Worm (Caenorhabditis elegans) whole organism, L2 larva: ENCODE data around the gene F47B8.5.

Experiments used
- R02D3.7 ChIP-seq: fragments of 150-350 bp; optimal IDR thresholded peaks from 2 replicates; lab custom pipeline; 2014; ENCODE audit warnings: missing biosample characterization, missing genetic modification characterization
- ZK546.5 ChIP-seq: sonication (generic microtip); optimal IDR thresholded peaks from 2 replicates; lab custom pipeline; 2017; ENCODE audit warnings: missing biosample characterization, missing genetic modification characterization
- alr-1 ChIP-seq: fragments of 150-350 bp; optimal IDR thresholded peaks from 2 replicates; lab custom pipeline; 2014; ENCODE audit warnings: missing biosample characterization, missing genetic modification characterization
- ama-1 ChIP-seq: fragments of 150-350 bp; optimal IDR thresholded peaks from 2 replicates; lab custom pipeline; 2018; ENCODE audit warnings: inconsistent platforms
- blmp-1 ChIP-seq: sonication (generic microtip); optimal IDR thresholded peaks from 2 replicates; lab custom pipeline; 2017; ENCODE audit warnings: missing genetic modification characterization, mild to moderate bottlenecking, missing compliant biosample characterization, antibody characterized with exemption, moderate library complexity; ENCODE audit not compliant: insufficient read depth
- ceh-16 ChIP-seq: fragments of 150-350 bp; optimal IDR thresholded peaks from 2 replicates; lab custom pipeline; 2014; ENCODE audit warnings: missing biosample characterization, missing genetic modification characterization
- ceh-82 ChIP-seq: fragments of 150-350 bp; optimal IDR thresholded peaks from 2 replicates; lab custom pipeline; 2014; ENCODE audit warnings: missing biosample characterization, missing genetic modification characterization
- dmd-4 ChIP-seq: sonication (generic microtip); optimal IDR thresholded peaks from 2 replicates; lab custom pipeline; 2017; ENCODE audit warnings: missing biosample characterization, missing genetic modification characterization
- elt-1 ChIP-seq: fragments of 150-350 bp; optimal IDR thresholded peaks from 2 replicates; lab custom pipeline; 2014; ENCODE audit warnings: missing biosample characterization, missing genetic modification characterization
- elt-3 ChIP-seq: sonication (generic microtip); optimal IDR thresholded peaks from 2 replicates; lab custom pipeline; 2017; ENCODE audit warnings: missing biosample characterization, missing genetic modification characterization
- lin-11 ChIP-seq: fragments of 150-350 bp; sonication (generic microtip); optimal IDR thresholded peaks from 2 replicates; lab custom pipeline; 2014; ENCODE audit warnings: missing biosample characterization, missing genetic modification characterization, inconsistent platforms, mixed read lengths
- lin-13 ChIP-seq: fragments of 150-350 bp; optimal IDR thresholded peaks from 2 replicates; lab custom pipeline; 2014; ENCODE audit warnings: missing biosample characterization, missing genetic modification reagents, missing genetic modification characterization
- lin-39 ChIP-seq: fragments of 150-350 bp; optimal IDR thresholded peaks from 2 replicates; lab custom pipeline; 2014; ENCODE audit warnings: missing biosample characterization, missing genetic modification reagents, missing genetic modification characterization
- lsy-2 ChIP-seq, 2 experiments: fragments of 150-350 bp in 1 of 2; sonication (generic microtip) in 1 of 2; optimal IDR thresholded peaks; 2 replicates each; lab custom pipeline; 2014 to 2017; ENCODE audit warnings: missing biosample characterization in 2 of 2, missing genetic modification characterization in 2 of 2
- mbf-1 ChIP-seq: sonication (generic microtip); optimal IDR thresholded peaks from 2 replicates; lab custom pipeline; 2017; ENCODE audit warnings: missing biosample characterization, missing genetic modification characterization
- mdl-1 ChIP-seq, 2 experiments: fragments of 150-350 bp in 1 of 2; sonication (generic microtip) in 1 of 2; optimal IDR thresholded peaks; 2 replicates each; lab custom pipeline; 2017; ENCODE audit warnings: missing biosample characterization in 2 of 2, missing genetic modification characterization in 2 of 2
- nhr-10 ChIP-seq: sonication (generic microtip); optimal IDR thresholded peaks from 2 replicates; lab custom pipeline; 2017; ENCODE audit warnings: missing biosample characterization, missing genetic modification characterization
- nhr-11 ChIP-seq: fragments of 150-350 bp; optimal IDR thresholded peaks from 2 replicates; lab custom pipeline; 2014; ENCODE audit warnings: missing biosample characterization, missing genetic modification characterization
- nhr-129 ChIP-seq: fragments of 150-350 bp; optimal IDR thresholded peaks from 2 replicates; lab custom pipeline; 2014; ENCODE audit warnings: missing biosample characterization, missing genetic modification characterization
- nhr-21 ChIP-seq: fragments of 150-350 bp; optimal IDR thresholded peaks from 2 replicates; lab custom pipeline; 2014; ENCODE audit warnings: missing biosample characterization, missing genetic modification characterization
- nhr-23 ChIP-seq: fragments of 150-350 bp; optimal IDR thresholded peaks from 2 replicates; lab custom pipeline; 2014; ENCODE audit warnings: missing biosample characterization, missing genetic modification reagents, missing genetic modification characterization
- nhr-237 ChIP-seq: fragments of 150-350 bp; optimal IDR thresholded peaks from 2 replicates; lab custom pipeline; 2014; ENCODE audit warnings: missing biosample characterization, missing genetic modification characterization
- nhr-25 ChIP-seq: fragments of 150-350 bp; sonication (generic microtip); optimal IDR thresholded peaks from 3 replicates; lab custom pipeline; 2014; ENCODE audit warnings: missing biosample characterization, missing genetic modification characterization
- nhr-77 ChIP-seq: fragments of 150-350 bp; optimal IDR thresholded peaks from 2 replicates; lab custom pipeline; 2014; ENCODE audit warnings: missing biosample characterization, missing genetic modification characterization
- sem-4 ChIP-seq: fragments of 150-350 bp; optimal IDR thresholded peaks from 2 replicates; lab custom pipeline; 2014; ENCODE audit warnings: missing biosample characterization, missing genetic modification reagents, missing genetic modification characterization
- sma-3 ChIP-seq: sonication (generic microtip); optimal IDR thresholded peaks from 2 replicates; lab custom pipeline; 2016; ENCODE audit warnings: missing genetic modification reagents, missing genetic modification characterization, missing compliant biosample characterization
- snpc-4 ChIP-seq: fragments of 150-350 bp; optimal IDR thresholded peaks from 2 replicates; lab custom pipeline; 2014; ENCODE audit warnings: missing biosample characterization, missing genetic modification characterization
- unc-39 ChIP-seq: fragments of 150-350 bp; optimal IDR thresholded peaks from 2 replicates; lab custom pipeline; 2014; ENCODE audit warnings: missing biosample characterization, missing genetic modification characterization
- unc-55 ChIP-seq: fragments of 150-350 bp; sonication (generic microtip); optimal IDR thresholded peaks from 3 replicates; lab custom pipeline; 2014; ENCODE audit warnings: missing biosample characterization, missing genetic modification reagents, missing genetic modification characterization
- zag-1 ChIP-seq: fragments of 150-350 bp; optimal IDR thresholded peaks from 2 replicates; lab custom pipeline; 2014; ENCODE audit warnings: missing biosample characterization, missing genetic modification characterization
- ztf-1 ChIP-seq: fragments of 200-800 bp; sonication (Bioruptor generic); conservative IDR thresholded peaks from 2 replicates; pipeline ENCODE4 v1.3.6; 2022; ENCODE audit warnings: missing genetic modification characterization, missing compliant biosample characterization
- ztf-11 ChIP-seq: sonication (generic microtip); optimal IDR thresholded peaks from 2 replicates; lab custom pipeline; 2017; ENCODE audit warnings: missing biosample characterization, missing genetic modification characterization
- ztf-4 ChIP-seq: fragments of 150-350 bp; optimal IDR thresholded peaks from 2 replicates; lab custom pipeline; 2014; ENCODE audit warnings: missing biosample characterization, missing genetic modification characterization

F47B8.5 gene

DNA sequence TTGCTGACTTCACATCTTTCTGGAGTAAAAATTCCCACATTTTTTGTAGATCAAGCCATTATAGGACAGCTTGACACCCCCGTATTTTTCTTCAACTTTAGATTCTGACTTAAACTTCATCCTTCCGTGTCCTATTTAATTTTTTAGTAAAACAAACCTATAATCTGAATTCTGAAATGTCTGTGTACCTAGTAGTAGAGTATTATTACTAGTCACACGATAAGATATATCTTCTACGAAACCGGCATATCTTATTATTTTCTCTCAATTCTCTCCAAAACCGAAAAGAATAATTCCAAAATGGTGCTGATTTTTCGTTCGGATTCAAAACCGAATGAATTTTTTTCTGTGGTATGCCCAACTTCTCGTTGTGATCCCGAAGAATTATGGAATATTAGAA is 33.3 kb downstream of the F47B8.5 start, which contains the start of gene F14D7.9:
TSS of gene F14D7.9 (plus strand) at position 301 of the 400 bp plus-strand sequence.
- no peak for TF ChIP-seq elt-1
- no peak for TF ChIP-seq snpc-4 (tag; lab: Kevin White, UChicago)

DNA sequence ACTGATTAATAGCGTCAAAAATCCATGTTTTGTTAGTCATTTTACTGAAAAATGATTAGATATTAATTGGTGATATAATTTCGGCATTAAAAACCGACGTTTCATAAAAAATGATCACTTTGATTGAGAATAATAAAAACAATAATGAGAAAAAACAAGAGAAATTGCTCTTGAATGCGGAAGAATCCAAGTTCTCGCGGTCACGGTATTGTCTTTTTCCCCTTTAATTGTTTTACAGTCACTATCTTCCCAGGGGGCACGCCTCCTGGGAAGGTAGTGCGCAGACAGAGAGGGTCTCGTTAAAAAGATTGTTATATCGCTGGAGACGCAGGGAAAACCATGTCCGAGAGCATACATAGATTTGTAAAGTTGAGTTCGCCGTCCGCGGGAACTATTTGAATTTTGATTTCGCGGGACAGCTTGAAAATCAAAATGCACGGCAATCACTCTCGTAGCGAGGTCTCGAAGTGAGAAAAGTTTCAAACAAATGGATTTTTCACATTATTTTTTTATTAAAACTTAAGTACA is 33.9 kb downstream of the F47B8.5 start, which contains the start of gene F14D7.2:
TSS of gene F14D7.2 (minus strand) at position 51 of the 528 bp plus-strand sequence.
- TF ChIP-seq unc-39 (tag; lab: Kevin White, UChicago) (no peak), lin-11 (tag; lab: Kevin White, UChicago) (no peak), nhr-10 (no peak), elt-3 (no peak)

- no peak for TF ChIP-seq nhr-21 (tag; lab: Kevin White, UChicago)
- TF ChIP-seq elt-3: no peak
- no peak for TF ChIP-seq unc-39 (tag; lab: Kevin White, UChicago)
- TF ChIP-seq ceh-82 (tag; lab: Kevin White, UChicago): no peak
- TF ChIP-seq nhr-11: no peak
- TF ChIP-seq nhr-23 (tag; lab: Kevin White, UChicago): no peak
- no peak for TF ChIP-seq lin-13
- TF ChIP-seq ceh-16 (tag; lab: Kevin White, UChicago): no peak
- no peak for TF ChIP-seq R02D3.7 (tag; lab: Kevin White, UChicago)
- no peak for TF ChIP-seq sma-3
These were observed 37.0 kb downstream of the F47B8.5 start, which contains the start of gene F14D7.18 for ce11 chrV:14290636-14291035. Gene F14D7.18 (minus strand): TSS chrV:14290736.

ce11 chrV:14289363-14289762 is 38.3 kb downstream of the F47B8.5 start, which contains the start of gene F14D7.1:
Gene F14D7.1 (minus strand): TSS chrV:14289463.
- no peak for TF ChIP-seq mdl-1 (tag; optimal IDR thresholded peaks at IDR 0.05; lab: Kevin White, UChicago)
- no peak for TF ChIP-seq dmd-4
- TF ChIP-seq blmp-1 (tag; lab: Kevin White, UChicago): no peak
- TF ChIP-seq sem-4 (tag; lab: Kevin White, UChicago): no peak
- TF ChIP-seq sma-3: no peak
- TF ChIP-seq ztf-1: no peak
- TF ChIP-seq nhr-237 (tag; lab: Kevin White, UChicago): no peak
- TF ChIP-seq, all 48 proteins: peak for 0

DNA sequence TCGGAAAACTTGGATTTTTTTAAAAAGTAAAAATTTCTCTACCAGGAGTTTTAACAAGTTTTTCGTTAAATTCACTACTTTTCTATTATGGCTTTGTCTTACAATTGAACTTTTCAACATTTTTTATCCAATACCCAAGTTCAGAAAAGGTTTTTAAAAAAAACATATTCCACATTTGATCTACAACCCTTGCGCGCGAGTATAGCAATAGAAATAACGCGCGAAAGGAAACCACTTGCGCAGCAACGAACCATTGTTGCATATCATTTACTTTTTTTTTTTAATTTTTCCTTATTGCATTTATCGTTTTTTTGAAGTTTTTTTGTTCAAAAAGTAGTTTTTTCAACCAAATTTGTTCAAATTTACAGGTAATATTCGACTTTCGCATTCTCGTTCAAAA is 41.9 kb downstream of the F47B8.5 start, which contains the start of gene F40G12.11:
TSS of gene F40G12.11 (plus strand) at position 369 of the 400 bp plus-strand sequence.
- TF ChIP-seq unc-39 (tag; lab: Kevin White, UChicago): no peak
- TF ChIP-seq lin-13: no peak
- no peak for TF ChIP-seq mbf-1
- no peak for TF ChIP-seq nhr-25 (tag; lab: Kevin White, UChicago)
- TF ChIP-seq mdl-1 (tag; optimal IDR thresholded peaks at IDR 0.05; lab: Kevin White, UChicago): no peak
- no peak for TF ChIP-seq unc-55
- TF ChIP-seq nhr-77 (tag; lab: Kevin White, UChicago): no peak
- no peak for TF ChIP-seq nhr-10
- no peak for TF ChIP-seq ama-1 (lab: Kevin White, UChicago)

DNA sequence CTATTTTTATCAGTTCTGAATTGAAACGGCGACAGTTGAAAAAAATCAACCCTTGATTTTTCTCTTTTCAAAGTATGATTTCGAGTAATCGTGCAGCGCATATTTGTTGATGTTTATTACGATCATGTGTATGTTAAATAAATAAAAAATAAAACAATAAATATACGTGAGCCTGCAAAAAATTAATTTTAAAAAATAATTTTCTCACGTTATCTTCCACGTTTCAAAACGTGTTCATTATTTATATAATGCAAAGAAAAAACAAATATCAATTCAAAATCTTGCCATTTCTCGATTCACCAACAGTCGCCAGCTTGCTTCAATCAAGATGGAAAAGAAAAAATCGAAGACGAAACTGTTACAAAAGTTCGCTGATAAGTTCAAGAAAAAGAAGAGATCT is 44.4 kb downstream of the F47B8.5 start, which contains the start of gene F40G12.10:
TSS of gene F40G12.10 (plus strand) at position 301 of the 400 bp plus-strand sequence.
- no peak for TF ChIP-seq dmd-4
- TF ChIP-seq blmp-1 (tag; lab: Kevin White, UChicago): no peak
- no peak for TF ChIP-seq lin-39 (tag; lab: Kevin White, UChicago)
- no peak for TF ChIP-seq nhr-77 (tag; lab: Kevin White, UChicago)
- TF ChIP-seq ZK546.5: no peak
- no peak for TF ChIP-seq lsy-2 (tag; optimal IDR thresholded peaks at IDR 0.05; lab: Kevin White, UChicago)
- TF ChIP-seq sma-3: no peak
- TF ChIP-seq nhr-237 (tag; lab: Kevin White, UChicago): no peak
- TF ChIP-seq alr-1 (tag; lab: Kevin White, UChicago): no peak
- no peak for TF ChIP-seq ztf-11 (tag; lab: Kevin White, UChicago)
- no peak for TF ChIP-seq ceh-82 (tag; lab: Kevin White, UChicago)
- TF ChIP-seq mbf-1: no peak
- no peak for TF ChIP-seq zag-1 (tag; lab: Kevin White, UChicago)
- no peak for TF ChIP-seq ztf-4 (tag; lab: Kevin White, UChicago)
- no peak for TF ChIP-seq nhr-129
